Worm (Caenorhabditis elegans) whole organism, midembryonic: ENCODE results near the gene str-233.

Experiments
- T22C8.4 ChIP-seq: fragments of 200-800 bp; sonication (Bioruptor generic); IDR thresholded peaks from 2 replicates; pipeline ENCODE4 v1.3.6; 2022; ENCODE audit warnings: missing genetic modification characterization, missing compliant biosample characterization
- flt-1 ChIP-seq: fragments of 200-800 bp; sonication (Bioruptor generic); IDR thresholded peaks from 2 replicates; pipeline ENCODE4 v1.3.6; 2022; ENCODE audit warnings: missing genetic modification characterization, missing compliant biosample characterization
- klf-2 ChIP-seq: fragments of 200-800 bp; sonication (Bioruptor generic); conservative IDR thresholded peaks from 2 replicates; pipeline ENCODE4 v1.3.6; 2022; ENCODE audit warnings: missing genetic modification reagents, missing genetic modification characterization, missing compliant biosample characterization
- med-1 ChIP-seq: sonication (generic microtip); optimal IDR thresholded peaks from 2 replicates; lab custom pipeline; 2017; ENCODE audit warnings: missing genetic modification characterization, mild to moderate bottlenecking, missing compliant biosample characterization, antibody characterized with exemption, missing genetic modification reagents; ENCODE audit not compliant: insufficient read depth

DNA sequence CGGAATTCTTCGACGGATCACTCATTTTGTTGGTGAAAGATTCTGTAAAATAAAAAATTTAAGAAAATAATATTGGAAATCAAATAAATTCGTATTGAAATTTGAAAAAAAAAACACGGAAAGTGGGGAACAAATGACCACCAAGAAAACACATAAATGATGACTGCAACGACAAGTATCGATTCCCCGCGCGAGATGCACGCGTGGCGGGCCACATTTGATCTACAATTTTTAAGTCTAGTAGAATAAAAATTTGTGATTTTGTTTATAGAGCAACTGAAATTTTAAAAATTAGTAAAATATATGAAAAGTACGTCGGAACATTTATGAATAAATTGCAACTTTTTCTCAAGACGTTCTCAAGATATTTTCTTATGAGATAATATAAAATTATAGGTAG is 45.6 kb upstream of the str-233 start, which contains the start of gene F14H3.4:
- TF ChIP-seq flt-1 (GFP tag; lab: Robert Waterston, UW) (no peak), med-1 (GFP tag; lab: Kevin White, UChicago) (no peak), T22C8.4 (GFP tag; lab: Robert Waterston, UW) (no peak), klf-2 (GFP tag; lab: Robert Waterston, UW) (no peak)
